Worm (Caenorhabditis elegans) whole organism, L3 larva: ENCODE measurements around the gene vha-3.

Experiments used
- R02D3.7 ChIP-seq: fragments of 150-350 bp; optimal IDR thresholded peaks from 2 replicates; lab custom pipeline; 2014; ENCODE audit warnings: missing biosample characterization, missing genetic modification characterization
- ama-1 ChIP-seq: fragments of 150-350 bp; optimal IDR thresholded peaks from 2 replicates; lab custom pipeline; 2018
- ceh-16 ChIP-seq: sonication (generic microtip); optimal IDR thresholded peaks from 2 replicates; lab custom pipeline; 2017; ENCODE audit warnings: missing biosample characterization, missing genetic modification characterization
- ceh-28 ChIP-seq: fragments of 150-350 bp; optimal IDR thresholded peaks from 2 replicates; lab custom pipeline; 2014; ENCODE audit warnings: missing biosample characterization, missing genetic modification reagents, missing genetic modification characterization
- egl-27 ChIP-seq: sonication (generic microtip); optimal IDR thresholded peaks from 4 replicates; lab custom pipeline; 2017; ENCODE audit warnings: missing biosample characterization, missing genetic modification reagents, missing genetic modification characterization
- egl-5 ChIP-seq: fragments of 150-350 bp; optimal IDR thresholded peaks from 2 replicates; lab custom pipeline; 2017; ENCODE audit warnings: missing biosample characterization, missing genetic modification reagents, missing genetic modification characterization, inconsistent platforms
- elt-1 ChIP-seq: fragments of 150-350 bp; optimal IDR thresholded peaks from 2 replicates; lab custom pipeline; 2014; ENCODE audit warnings: missing biosample characterization, missing genetic modification characterization
- elt-2 ChIP-seq: sonication (generic microtip); optimal IDR thresholded peaks from 2 replicates; lab custom pipeline; 2016; ENCODE audit warnings: missing genetic modification reagents, mild to moderate bottlenecking, missing genetic modification characterization, missing compliant biosample characterization
- elt-3 ChIP-seq, 3 experiments: fragments of 150-350 bp in 1 of 3; sonication (generic microtip) in 2 of 3; optimal IDR thresholded peaks; 2 replicates in 2 of 3; 4 replicates in 1 of 3; lab custom pipeline; 2014 to 2017; ENCODE audit warnings: missing biosample characterization in 3 of 3, missing genetic modification characterization in 3 of 3
- fkh-2 ChIP-seq: fragments of 150-350 bp; optimal IDR thresholded peaks from 2 replicates; lab custom pipeline; 2014; ENCODE audit warnings: missing biosample characterization, missing genetic modification reagents, missing genetic modification characterization
- fos-1 ChIP-seq: fragments of 150-350 bp; optimal IDR thresholded peaks from 2 replicates; lab custom pipeline; 2014; ENCODE audit warnings: missing biosample characterization, missing genetic modification characterization
- hmg-11 ChIP-seq: sonication (generic microtip); optimal IDR thresholded peaks from 2 replicates; lab custom pipeline; 2016; ENCODE audit warnings: missing genetic modification characterization, missing compliant biosample characterization
- jun-1 ChIP-seq: fragments of 150-350 bp; optimal IDR thresholded peaks from 2 replicates; lab custom pipeline; 2014; ENCODE audit warnings: missing biosample characterization, missing genetic modification reagents, missing genetic modification characterization
- lin-15B ChIP-seq: fragments of 150-350 bp; optimal IDR thresholded peaks from 2 replicates; lab custom pipeline; 2014; ENCODE audit warnings: missing biosample characterization, missing genetic modification characterization
- lin-39 ChIP-seq: fragments of 150-350 bp; optimal IDR thresholded peaks from 2 replicates; lab custom pipeline; 2018; ENCODE audit warnings: missing biosample characterization, missing genetic modification reagents, missing genetic modification characterization
- lsy-12 ChIP-seq: sonication (generic microtip); optimal IDR thresholded peaks from 2 replicates; lab custom pipeline; 2016; ENCODE audit warnings: mild to moderate bottlenecking, missing genetic modification characterization, missing compliant biosample characterization
- mdl-1 ChIP-seq: fragments of 150-350 bp; optimal IDR thresholded peaks from 2 replicates; lab custom pipeline; 2014; ENCODE audit warnings: missing biosample characterization, missing genetic modification characterization
- mml-1 ChIP-seq: fragments of 150-350 bp; sonication (generic microtip); optimal IDR thresholded peaks from 3 replicates; lab custom pipeline; 2014; ENCODE audit warnings: missing biosample characterization, missing genetic modification characterization
- nfya-1 ChIP-seq: sonication (generic microtip); optimal IDR thresholded peaks from 2 replicates; lab custom pipeline; 2017; ENCODE audit warnings: missing genetic modification characterization, mild to moderate bottlenecking, missing compliant biosample characterization, antibody characterized with exemption, moderate library complexity; ENCODE audit not compliant: insufficient read depth
- nhr-11 ChIP-seq: fragments of 150-350 bp; optimal IDR thresholded peaks from 2 replicates; lab custom pipeline; 2014; ENCODE audit warnings: missing biosample characterization, missing genetic modification characterization
- nhr-23 ChIP-seq: fragments of 150-350 bp; optimal IDR thresholded peaks from 2 replicates; lab custom pipeline; 2014; ENCODE audit warnings: missing biosample characterization, missing genetic modification reagents, missing genetic modification characterization
- nhr-237 ChIP-seq: fragments of 150-350 bp; optimal IDR thresholded peaks from 2 replicates; lab custom pipeline; 2014; ENCODE audit warnings: missing biosample characterization, missing genetic modification characterization
- nhr-25 ChIP-seq: sonication (generic microtip); optimal IDR thresholded peaks from 2 replicates; lab custom pipeline; 2017; ENCODE audit warnings: missing biosample characterization, missing genetic modification characterization
- nhr-28 ChIP-seq: fragments of 150-350 bp; optimal IDR thresholded peaks from 2 replicates; lab custom pipeline; 2014; ENCODE audit warnings: missing biosample characterization, missing genetic modification characterization
- nhr-43 ChIP-seq: sonication (generic microtip); optimal IDR thresholded peaks from 2 replicates; lab custom pipeline; 2016; ENCODE audit warnings: mild to moderate bottlenecking, missing genetic modification characterization, missing compliant biosample characterization; ENCODE audit not compliant: poor library complexity, severe bottlenecking
- nhr-67 ChIP-seq: fragments of 150-350 bp; optimal IDR thresholded peaks from 2 replicates; lab custom pipeline; 2014; ENCODE audit warnings: missing biosample characterization, missing genetic modification characterization
- nhr-76 ChIP-seq: fragments of 150-350 bp; sonication (generic microtip); optimal IDR thresholded peaks from 5 replicates; lab custom pipeline; 2014; ENCODE audit warnings: missing biosample characterization, missing genetic modification characterization
- nhr-77 ChIP-seq: fragments of 150-350 bp; optimal IDR thresholded peaks from 2 replicates; lab custom pipeline; 2014; ENCODE audit warnings: missing biosample characterization, missing genetic modification characterization
- pha-4 ChIP-seq: fragments of 150-350 bp; optimal IDR thresholded peaks from 2 replicates; lab custom pipeline; 2014; ENCODE audit warnings: missing biosample characterization, missing genetic modification reagents, missing genetic modification characterization
- pqm-1 ChIP-seq: fragments of 150-350 bp; optimal IDR thresholded peaks from 2 replicates; lab custom pipeline; 2017; ENCODE audit warnings: missing biosample characterization, missing genetic modification characterization, inconsistent platforms
- sea-2 ChIP-seq: fragments of 150-350 bp; sonication (generic microtip); optimal IDR thresholded peaks from 4 replicates; lab custom pipeline; 2014; ENCODE audit warnings: missing biosample characterization, missing genetic modification reagents, missing genetic modification characterization
- snpc-4 ChIP-seq: fragments of 150-350 bp; optimal IDR thresholded peaks from 2 replicates; lab custom pipeline; 2014; ENCODE audit warnings: missing biosample characterization, missing genetic modification characterization
- tbx-2 ChIP-seq: sonication (generic microtip); optimal IDR thresholded peaks from 2 replicates; lab custom pipeline; 2016; ENCODE audit warnings: mild to moderate bottlenecking, missing genetic modification characterization, missing compliant biosample characterization
- unc-39 ChIP-seq: sonication (generic microtip); optimal IDR thresholded peaks from 4 replicates; lab custom pipeline; 2017; ENCODE audit warnings: missing biosample characterization, missing genetic modification characterization
- unc-62 ChIP-seq: fragments of 150-350 bp; sonication (generic microtip); optimal IDR thresholded peaks from 4 replicates; lab custom pipeline; 2014; ENCODE audit warnings: missing biosample characterization, missing genetic modification reagents, missing genetic modification characterization
- zag-1 ChIP-seq: fragments of 150-350 bp; optimal IDR thresholded peaks from 2 replicates; lab custom pipeline; 2014; ENCODE audit warnings: missing biosample characterization, missing genetic modification characterization

The vha-3 gene

ce11 chrIV:2327317-2327716, 11.6 kb upstream of the vha-3 start:
- TF ChIP-seq lin-15B (tag; lab: Kevin White, UChicago) (no peak), lin-39 (no peak), snpc-4 (tag; lab: Kevin White, UChicago) (no peak), ceh-28 (peak; percentile 49), hmg-11 (tag; lab: Kevin White, UChicago) (no peak), lsy-12 (tag; lab: Kevin White, UChicago) (no peak), nhr-76 (tag; lab: Kevin White, UChicago) (no peak)

DNA sequence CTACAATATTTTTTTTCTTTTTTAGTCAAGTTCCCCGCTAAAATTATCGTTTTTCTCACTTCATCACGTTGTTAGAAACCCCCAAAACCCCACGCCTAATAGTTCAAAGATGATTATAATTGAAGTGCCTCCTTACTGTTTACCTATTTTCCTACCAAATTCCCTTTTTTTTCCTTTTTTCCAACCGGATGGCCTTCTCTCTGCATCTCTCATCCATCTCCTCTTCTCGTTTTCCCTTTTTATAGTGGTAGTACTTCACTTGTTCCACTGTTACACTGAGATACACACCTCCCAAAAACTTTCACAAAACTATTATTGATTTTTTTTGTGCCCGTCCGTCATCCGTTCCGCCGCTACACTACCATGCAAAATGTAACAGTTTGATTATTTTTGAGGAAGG, 7.3 kb upstream of the vha-3 start, which contains the start of gene nsy-4:
nsy-4 (plus strand) TSS at position 274 of the 400 bp plus-strand sequence.
- TF ChIP-seq ceh-16 (tag; lab: Kevin White, UChicago) = no peak
- no peak for TF ChIP-seq unc-62
- no peak for TF ChIP-seq pha-4 (tag; lab: Kevin White, UChicago)
- no peak for TF ChIP-seq jun-1 (tag; lab: Kevin White, UChicago)
- TF ChIP-seq nhr-23 (tag; lab: Kevin White, UChicago) = no peak
- TF ChIP-seq hmg-11 (tag; lab: Kevin White, UChicago) = no peak
- no peak for TF ChIP-seq unc-39 (tag; lab: Kevin White, UChicago)
- TF ChIP-seq nfya-1 (tag; lab: Kevin White, UChicago) = no peak
- TF ChIP-seq nhr-237 = no peak
- TF ChIP-seq egl-5 (tag; lab: Kevin White, UChicago) = no peak
- TF ChIP-seq elt-3 (tag; optimal IDR thresholded peaks at IDR 0.05; lab: Kevin White, UChicago) = no peak
- TF ChIP-seq elt-1 = no peak
- no peak for TF ChIP-seq nhr-67 (tag; lab: Kevin White, UChicago)
- TF ChIP-seq nhr-11 (tag; lab: Kevin White, UChicago) = no peak
- TF ChIP-seq lin-15B (tag; lab: Kevin White, UChicago) = no peak
- no peak for TF ChIP-seq nhr-43 (tag; lab: Kevin White, UChicago)
- no peak for TF ChIP-seq lin-39
- TF ChIP-seq, all 47 proteins: peak for 0

DNA sequence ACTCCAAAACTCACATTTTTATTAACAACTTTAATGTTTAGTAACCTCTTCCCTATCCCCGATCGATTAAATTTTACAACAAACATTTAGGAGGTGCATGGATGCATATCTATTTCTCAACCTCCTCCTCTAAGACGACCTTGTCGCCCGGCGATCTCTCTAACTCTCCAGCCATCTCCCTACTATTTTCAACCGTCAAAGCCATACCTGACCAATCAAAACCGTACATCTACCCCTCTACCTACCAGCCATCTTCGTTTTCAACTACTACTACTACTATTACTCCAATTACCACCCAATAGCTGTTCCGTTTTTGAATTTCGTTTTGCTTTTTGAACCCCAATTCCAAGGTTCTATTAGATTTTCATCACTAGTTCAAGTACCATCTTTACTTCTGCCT, 5.8 kb upstream of the vha-3 start:
- TF ChIP-seq nhr-25 (peak; percentile 54), tbx-2 (tag; lab: Kevin White, UChicago) (no peak), R02D3.7 (tag; lab: Kevin White, UChicago) (no peak), elt-1 (peak; percentile 13), nfya-1 (tag; lab: Kevin White, UChicago) (peak; percentile 38)
- TF ChIP-seq, all 47 proteins: peak for 3

- TF ChIP-seq fos-1 (tag; lab: Kevin White, UChicago) (no peak), zag-1 (tag; lab: Kevin White, UChicago) (no peak), pqm-1 (tag; lab: Kevin White, UChicago) (no peak), lin-39 (no peak), fkh-2 (tag; lab: Kevin White, UChicago) (no peak), nhr-76 (tag; lab: Kevin White, UChicago) (no peak), nhr-25 (no peak), egl-5 (tag; lab: Kevin White, UChicago) (no peak), mml-1 (tag; lab: Kevin White, UChicago) (no peak), nhr-11 (tag; lab: Kevin White, UChicago) (no peak), sea-2 (GFP tag; lab: Kevin White, UChicago) (no peak), pha-4 (tag; lab: Kevin White, UChicago) (no peak), unc-62 (no peak), hmg-11 (tag; lab: Kevin White, UChicago) (no peak), unc-39 (tag; lab: Kevin White, UChicago) (no peak)
- TF ChIP-seq, all 47 proteins: peak for 0
Measured at ce11 chrIV:2320009-2320408, 4.3 kb upstream of the vha-3 start.

- TF ChIP-seq pqm-1 (tag; lab: Kevin White, UChicago) (peak; percentile 71), nhr-25 (peak; percentile 34), elt-2 (tag; lab: Kevin White, UChicago) (peak; percentile 75), jun-1 (tag; lab: Kevin White, UChicago) (peak; percentile 27), hmg-11 (tag; lab: Kevin White, UChicago) (peak; percentile 85), nhr-28 (tag; lab: Kevin White, UChicago) (no peak), fkh-2 (tag; lab: Kevin White, UChicago) (no peak), ama-1 (peak; percentile 47), lin-15B (tag; lab: Kevin White, UChicago) (peak; percentile 95), nhr-23 (tag; lab: Kevin White, UChicago) (peak; percentile 53), lsy-12 (tag; lab: Kevin White, UChicago) (no peak), fos-1 (tag; lab: Kevin White, UChicago) (no peak), nhr-43 (tag; lab: Kevin White, UChicago) (no peak), R02D3.7 (tag; lab: Kevin White, UChicago) (no peak), mdl-1 (tag; lab: Kevin White, UChicago) (no peak), pha-4 (tag; lab: Kevin White, UChicago) (no peak), nhr-77 (no peak), snpc-4 (tag; lab: Kevin White, UChicago) (peak; percentile 56), egl-27 (tag; lab: Kevin White, UChicago) (no peak), lin-39 (peak; percentile 69), nfya-1 (tag; lab: Kevin White, UChicago) (peak; percentile 79), elt-3 (tag; optimal IDR thresholded peaks at IDR 0.05; lab: Kevin White, UChicago) (no peak)
Measured at ce11 chrIV:2316796-2317195, 1.1 kb upstream of the vha-3 start.
